Worm (Caenorhabditis elegans) whole organism, mixed stage, embryonic: ENCODE measurements around the gene spig-1.

Experiments used
- M03D4.4 ChIP-seq: sonication (generic microtip); optimal IDR thresholded peaks from 2 replicates; lab custom pipeline; 2017; ENCODE audit warnings: mild to moderate bottlenecking, missing genetic modification characterization, missing compliant biosample characterization
- ceh-39 ChIP-seq: fragments of 150-350 bp; optimal IDR thresholded peaks from 2 replicates; lab custom pipeline; 2014; ENCODE audit warnings: missing biosample characterization, missing genetic modification characterization
- ceh-43 ChIP-seq: fragments of 200-800 bp; sonication (Bioruptor generic); optimal IDR thresholded peaks from 2 replicates; lab custom pipeline; 2018; ENCODE audit warnings: mild to moderate bottlenecking, missing genetic modification characterization, moderate library complexity, missing compliant biosample characterization
- ceh-83 ChIP-seq: fragments of 200-800 bp; sonication (Bioruptor generic); optimal IDR thresholded peaks from 2 replicates; lab custom pipeline; 2018; ENCODE audit warnings: mild to moderate bottlenecking, missing genetic modification characterization, missing compliant biosample characterization
- ces-1 ChIP-seq: fragments of 150-350 bp; optimal IDR thresholded peaks from 2 replicates; lab custom pipeline; 2014; ENCODE audit warnings: missing biosample characterization, missing genetic modification reagents, missing genetic modification characterization
- cnd-1 ChIP-seq: fragments of 200-800 bp; sonication (Bioruptor generic); optimal IDR thresholded peaks from 2 replicates; lab custom pipeline; 2018; ENCODE audit warnings: mild to moderate bottlenecking, missing genetic modification characterization, missing compliant biosample characterization
- flh-1 ChIP-seq: fragments of 200-800 bp; sonication (Bioruptor generic); optimal IDR thresholded peaks from 2 replicates; lab custom pipeline; 2018; ENCODE audit warnings: mild to moderate bottlenecking, missing genetic modification characterization, moderate library complexity, missing compliant biosample characterization
- hlh-1 ChIP-seq: fragments of 150-350 bp; optimal IDR thresholded peaks from 2 replicates; lab custom pipeline; 2014; ENCODE audit warnings: missing biosample characterization, missing genetic modification reagents, missing genetic modification characterization
- lin-13 ChIP-seq: fragments of 150-350 bp; optimal IDR thresholded peaks from 2 replicates; lab custom pipeline; 2014; ENCODE audit warnings: missing biosample characterization, missing genetic modification characterization
- mep-1 ChIP-seq: fragments of 150-350 bp; optimal IDR thresholded peaks from 2 replicates; lab custom pipeline; 2017; ENCODE audit warnings: missing biosample characterization, missing genetic modification reagents, missing genetic modification characterization, inconsistent platforms
- mls-2 ChIP-seq: sonication (generic microtip); optimal IDR thresholded peaks from 2 replicates; lab custom pipeline; 2016; ENCODE audit warnings: mild to moderate bottlenecking, missing genetic modification characterization, moderate library complexity, missing compliant biosample characterization
- nhr-12 ChIP-seq: fragments of 150-350 bp; optimal IDR thresholded peaks from 2 replicates; lab custom pipeline; 2014; ENCODE audit warnings: missing biosample characterization, missing genetic modification characterization
- nhr-2 ChIP-seq: fragments of 150-350 bp; optimal IDR thresholded peaks from 2 replicates; lab custom pipeline; 2014; ENCODE audit warnings: missing biosample characterization, missing genetic modification characterization
- nhr-237 ChIP-seq: fragments of 150-350 bp; optimal IDR thresholded peaks from 2 replicates; lab custom pipeline; 2014; ENCODE audit warnings: missing biosample characterization, missing genetic modification characterization
- nhr-28 ChIP-seq: fragments of 150-350 bp; optimal IDR thresholded peaks from 2 replicates; lab custom pipeline; 2014; ENCODE audit warnings: missing biosample characterization, missing genetic modification characterization
- nhr-76 ChIP-seq: sonication (generic microtip); optimal IDR thresholded peaks from 2 replicates; lab custom pipeline; 2017; ENCODE audit warnings: missing biosample characterization, missing genetic modification characterization
- pha-4 ChIP-seq: fragments of 150-350 bp; optimal IDR thresholded peaks from 2 replicates; lab custom pipeline; 2018; ENCODE audit warnings: missing biosample characterization, missing genetic modification reagents, missing genetic modification characterization
- tbx-8 ChIP-seq: fragments of 200-800 bp; sonication (Bioruptor generic); optimal IDR thresholded peaks from 2 replicates; lab custom pipeline; 2018; ENCODE audit warnings: mild to moderate bottlenecking, missing genetic modification characterization, moderate library complexity, missing compliant biosample characterization
- unc-120 ChIP-seq: sonication (generic microtip); optimal IDR thresholded peaks from 2 replicates; lab custom pipeline; 2017; ENCODE audit warnings: missing genetic modification characterization, missing compliant biosample characterization; ENCODE audit not compliant: poor library complexity, severe bottlenecking
- unc-62 ChIP-seq: fragments of 150-350 bp; optimal IDR thresholded peaks from 2 replicates; lab custom pipeline; 2014; ENCODE audit warnings: missing biosample characterization, missing genetic modification reagents, missing genetic modification characterization
- zip-8 ChIP-seq: fragments of 150-350 bp; optimal IDR thresholded peaks from 2 replicates; lab custom pipeline; 2014; ENCODE audit warnings: missing biosample characterization, missing genetic modification characterization
- ztf-11 ChIP-seq: fragments of 150-350 bp; optimal IDR thresholded peaks from 2 replicates; lab custom pipeline; 2014; ENCODE audit warnings: missing biosample characterization, missing genetic modification characterization

The spig-1 gene

DNA sequence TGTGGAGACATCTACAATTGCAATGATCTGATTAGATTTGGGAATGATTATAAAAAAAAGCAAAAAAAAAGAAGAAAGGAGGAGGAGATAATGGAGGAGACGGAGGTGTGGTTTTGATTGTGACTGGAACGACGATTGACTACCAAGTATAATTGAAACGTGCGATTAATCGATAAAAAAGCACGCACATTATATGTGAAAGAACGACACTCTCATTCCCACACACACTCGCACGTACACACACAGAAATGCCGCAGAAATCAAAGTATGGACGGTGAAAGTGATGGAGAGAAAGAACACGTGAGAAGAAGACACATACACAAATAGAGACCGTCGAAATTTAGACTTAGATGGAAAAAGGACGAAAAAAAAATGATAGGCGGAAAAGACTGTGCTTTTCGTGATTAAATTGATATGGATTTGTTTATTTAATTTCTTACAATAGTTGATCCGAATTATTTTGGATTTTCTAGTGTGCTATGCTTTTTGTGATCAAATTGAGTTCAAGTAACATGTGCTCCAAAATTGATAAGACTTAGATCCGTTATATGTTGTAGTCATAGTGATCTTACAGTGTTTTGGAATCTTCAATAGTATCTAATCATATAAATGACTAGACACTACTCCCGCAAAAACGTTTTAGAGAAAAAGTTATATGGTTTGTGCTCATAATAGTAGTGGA lies 42.3 kb downstream of the spig-1 start, which contains the start of gene nhr-135:
TSS of gene nhr-135 (minus strand) at position 51 of the 682 bp plus-strand sequence.
- TF ChIP-seq cnd-1 (tag; lab: Kevin White, UChicago) (no peak), mls-2 (no peak), unc-120 (tag; lab: Kevin White, UChicago) (no peak)

DNA sequence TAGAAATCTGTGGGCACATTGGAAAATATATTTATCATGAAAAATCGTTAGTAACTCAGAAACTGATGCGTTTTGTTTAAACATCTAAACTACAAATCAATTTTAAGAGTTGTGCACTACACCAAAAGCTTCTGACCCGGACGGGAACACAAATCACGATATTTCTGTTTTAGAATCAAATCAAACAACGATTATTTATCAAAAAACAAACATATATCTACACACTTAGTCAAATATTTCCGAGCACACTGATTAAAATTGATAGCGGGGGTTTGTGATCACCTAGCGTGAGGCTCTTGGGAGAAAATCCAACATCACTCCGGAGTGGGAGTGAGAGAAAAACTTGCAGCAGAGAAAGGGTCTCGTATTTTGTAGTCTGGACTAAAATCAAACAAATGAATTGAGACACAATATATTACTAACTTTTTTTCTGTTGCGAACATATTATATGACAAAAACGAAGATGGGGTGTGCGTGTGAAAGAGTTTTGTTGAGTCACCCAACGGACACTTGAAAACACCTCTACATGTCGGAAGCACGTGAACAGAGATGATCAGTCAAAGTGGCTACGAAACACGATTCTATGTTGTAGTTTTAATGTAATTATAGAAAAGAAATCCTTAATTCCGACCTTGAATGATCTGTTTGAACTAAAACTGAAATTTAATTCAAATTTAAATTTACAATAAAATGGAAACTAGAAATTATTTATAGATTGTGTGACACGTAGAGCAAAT lies 43.9 kb downstream of the spig-1 start:
- TF ChIP-seq flh-1 (GFP tag; lab: Kevin White, UChicago) (no peak), ceh-39 (tag; lab: Kevin White, UChicago) (no peak), ceh-83 (GFP tag; lab: Kevin White, UChicago) (no peak), nhr-12 (tag; lab: Kevin White, UChicago) (no peak), lin-13 (no peak), zip-8 (tag; lab: Kevin White, UChicago) (no peak), pha-4 (no peak), tbx-8 (no peak), unc-120 (tag; lab: Kevin White, UChicago) (no peak), ztf-11 (tag; lab: Kevin White, UChicago) (no peak)

DNA sequence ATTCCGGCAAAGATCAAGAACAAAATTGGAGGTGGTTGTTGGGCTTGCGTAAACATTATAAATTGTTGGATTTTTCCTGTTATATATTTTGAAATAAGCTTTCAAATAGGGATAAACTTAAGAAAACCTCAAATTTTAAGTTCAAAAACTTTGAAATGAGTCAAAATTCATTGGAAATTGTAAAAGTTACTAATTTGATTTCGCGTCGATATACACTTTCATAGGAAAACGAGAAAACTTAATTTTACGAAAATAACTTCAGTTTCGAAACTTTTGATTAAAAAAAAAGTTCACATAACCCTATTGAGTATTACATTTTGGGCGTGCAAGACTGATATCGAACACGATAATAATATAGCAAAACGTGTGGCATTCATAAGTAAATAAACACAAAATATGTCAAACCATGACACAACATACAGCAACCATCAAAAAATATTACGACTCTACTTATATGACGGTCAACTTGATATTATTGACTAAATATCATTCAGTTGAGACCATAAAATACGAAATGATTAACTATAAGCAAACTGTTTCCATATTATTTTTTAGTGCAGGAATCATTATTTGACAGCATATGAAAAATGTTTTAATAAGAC lies 44.7 kb downstream of the spig-1 start:
- TF ChIP-seq zip-8 (tag; lab: Kevin White, UChicago) (no peak), flh-1 (GFP tag; lab: Kevin White, UChicago) (no peak), nhr-12 (tag; lab: Kevin White, UChicago) (no peak), ceh-39 (tag; lab: Kevin White, UChicago) (no peak), hlh-1 (tag; lab: Kevin White, UChicago) (no peak), nhr-76 (tag; lab: Kevin White, UChicago) (no peak), nhr-28 (tag; lab: Kevin White, UChicago) (no peak), mep-1 (tag; lab: Kevin White, UChicago) (no peak), nhr-2 (tag; lab: Kevin White, UChicago) (no peak), M03D4.4 (tag; lab: Kevin White, UChicago) (no peak), ces-1 (GFP tag; lab: Kevin White, UChicago) (no peak), ceh-43 (no peak), cnd-1 (tag; lab: Kevin White, UChicago) (no peak), ceh-83 (GFP tag; lab: Kevin White, UChicago) (no peak)

DNA sequence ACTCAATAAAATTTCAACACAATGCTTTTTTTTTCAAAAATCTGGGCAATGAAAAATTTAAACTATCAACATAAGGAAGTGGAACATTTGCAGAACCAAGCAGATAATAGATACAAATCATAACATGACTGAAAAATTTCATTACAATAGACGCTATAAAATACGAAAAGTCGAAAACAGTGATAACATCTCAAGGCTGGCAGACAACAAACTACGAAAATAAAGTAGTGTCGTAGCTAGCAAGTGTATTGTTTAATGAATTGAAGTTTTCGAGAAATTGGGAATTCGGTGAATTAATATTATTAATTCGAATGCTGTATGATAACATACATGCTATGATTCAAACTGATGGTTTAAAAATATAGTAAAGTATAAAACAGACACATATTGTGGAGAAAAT lies 45.3 kb downstream of the spig-1 start:
- TF ChIP-seq unc-62 (GFP tag; lab: Kevin White, UChicago) (no peak), nhr-2 (tag; lab: Kevin White, UChicago) (no peak), unc-120 (tag; lab: Kevin White, UChicago) (no peak), nhr-237 (no peak)
